Fruit fly (Drosophila melanogaster): ENCODE results near the gene CG42393.

CG42393 gene

DNA sequence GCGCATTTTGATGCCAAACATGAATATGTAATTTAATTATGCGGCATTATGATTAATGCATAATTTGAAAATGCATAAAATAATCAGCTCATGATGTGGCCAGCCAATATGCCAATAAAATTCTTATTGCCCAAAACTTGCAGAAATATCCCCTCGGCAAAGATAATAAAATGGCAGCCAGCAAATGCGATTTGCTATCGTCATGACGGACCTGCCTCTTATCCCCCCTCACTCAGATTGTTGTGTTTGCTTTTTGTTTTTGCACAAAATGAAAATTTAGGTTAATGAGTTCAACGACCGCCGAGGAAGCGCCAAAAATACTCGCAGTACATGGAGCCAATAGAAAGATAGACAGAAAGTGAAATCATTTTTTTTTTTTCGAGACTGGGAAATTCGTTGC is 17.9 kb upstream of the CG42393 start:
- no peak for TF ChIP-seq psq (optimal IDR thresholded peaks at IDR 0.05)
- no peak for TF ChIP-seq usp (GFP tag; optimal IDR thresholded peaks at IDR 0.05)
- TF ChIP-seq Dll (optimal IDR thresholded peaks at IDR 0.05) = no peak
- TF ChIP-seq CG8478 (optimal IDR thresholded peaks at IDR 0.05) = no peak
- no peak for TF ChIP-seq pan (optimal IDR thresholded peaks at IDR 0.05)
- no peak for TF ChIP-seq EcR (GFP tag; optimal IDR thresholded peaks at IDR 0.05)

dm6 chr3L:18025907-18026306 is 16.6 kb upstream of the CG42393 start:
- no peak for TF ChIP-seq CG8478 (optimal IDR thresholded peaks at IDR 0.05)
- TF ChIP-seq psq (optimal IDR thresholded peaks at IDR 0.05) = no peak
- TF ChIP-seq pan (optimal IDR thresholded peaks at IDR 0.05) = no peak
- no peak for TF ChIP-seq Dll (optimal IDR thresholded peaks at IDR 0.05)
- TF ChIP-seq usp (GFP tag; optimal IDR thresholded peaks at IDR 0.05) = no peak
- no peak for TF ChIP-seq EcR (GFP tag; optimal IDR thresholded peaks at IDR 0.05)

- TF ChIP-seq Dll (optimal IDR thresholded peaks at IDR 0.05) = no peak
- TF ChIP-seq CG8478 (optimal IDR thresholded peaks at IDR 0.05) = no peak
- no peak for TF ChIP-seq usp (GFP tag; optimal IDR thresholded peaks at IDR 0.05)
- TF ChIP-seq psq (optimal IDR thresholded peaks at IDR 0.05) = no peak
- TF ChIP-seq pan (optimal IDR thresholded peaks at IDR 0.05) = no peak
- peak; percentile 71 to 78 for TF ChIP-seq EcR (GFP tag; optimal IDR thresholded peaks at IDR 0.05)
Measured at dm6 chr3L:18029546-18030300, 12.8 kb upstream of the CG42393 start.

dm6 chr3L:18030301-18030827 is 12.2 kb upstream of the CG42393 start:
- TF ChIP-seq psq (optimal IDR thresholded peaks at IDR 0.05) (no peak), pan (optimal IDR thresholded peaks at IDR 0.05) (no peak), EcR (GFP tag; optimal IDR thresholded peaks at IDR 0.05) (no peak), usp (GFP tag; optimal IDR thresholded peaks at IDR 0.05) (no peak), Dll (optimal IDR thresholded peaks at IDR 0.05) (no peak), CG8478 (optimal IDR thresholded peaks at IDR 0.05) (no peak)

DNA sequence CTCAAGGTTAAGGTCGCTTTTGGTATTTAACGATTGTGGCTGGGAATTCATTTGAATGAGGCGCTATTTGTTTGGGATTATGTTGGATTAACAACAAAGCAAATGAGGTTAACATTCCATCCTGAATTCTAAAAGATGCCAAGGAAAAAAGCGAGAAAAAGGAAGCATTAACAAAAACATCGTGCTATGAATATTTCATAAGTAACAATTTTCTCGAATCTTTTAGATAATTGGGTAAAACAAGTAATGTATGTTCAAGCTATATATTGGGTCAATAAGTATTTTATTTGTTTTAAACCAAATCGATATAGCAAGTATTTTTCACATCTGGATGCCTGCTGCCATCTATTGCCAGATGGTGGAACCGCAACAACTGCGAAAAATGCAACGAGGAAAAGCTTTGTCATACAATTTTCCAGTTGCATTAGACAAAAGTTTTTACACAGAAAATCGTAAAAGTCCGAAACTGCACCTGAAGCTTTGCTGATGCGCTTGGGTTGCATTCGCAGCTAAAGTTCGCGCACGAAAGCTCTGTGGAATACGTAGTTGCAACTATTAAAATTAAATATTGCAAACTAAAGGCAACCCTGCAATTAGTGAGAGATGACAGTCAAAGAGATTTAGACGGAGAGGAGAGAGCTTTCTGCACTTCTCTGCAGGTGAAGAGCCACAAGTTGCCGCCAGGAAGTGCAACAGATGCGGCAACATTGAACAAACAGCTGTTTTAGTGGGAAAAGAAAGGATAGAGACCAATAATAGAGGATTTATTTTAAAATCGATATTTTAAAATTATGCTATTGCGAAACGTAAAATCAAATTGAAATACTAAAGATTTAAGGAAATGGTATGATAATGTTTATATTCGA is 9.8 kb upstream of the CG42393 start:
- no peak for TF ChIP-seq usp (GFP tag; optimal IDR thresholded peaks at IDR 0.05)
- TF ChIP-seq Dll (optimal IDR thresholded peaks at IDR 0.05) = no peak
- TF ChIP-seq psq (optimal IDR thresholded peaks at IDR 0.05) = no peak
- TF ChIP-seq EcR (GFP tag; optimal IDR thresholded peaks at IDR 0.05) = no peak

- TF ChIP-seq CG8478 (optimal IDR thresholded peaks at IDR 0.05) = no peak
- TF ChIP-seq pan (optimal IDR thresholded peaks at IDR 0.05) = no peak
- no peak for TF ChIP-seq psq (optimal IDR thresholded peaks at IDR 0.05)
- TF ChIP-seq Dll (optimal IDR thresholded peaks at IDR 0.05) = no peak
- no peak for TF ChIP-seq usp (GFP tag; optimal IDR thresholded peaks at IDR 0.05)
- no peak for TF ChIP-seq EcR (GFP tag; optimal IDR thresholded peaks at IDR 0.05)
Measured at dm6 chr3L:18034498-18034897, 8.0 kb upstream of the CG42393 start.

dm6 chr3L:18036995-18037394 is 5.5 kb upstream of the CG42393 start:
- TF ChIP-seq Dll (optimal IDR thresholded peaks at IDR 0.05) (no peak), pan (optimal IDR thresholded peaks at IDR 0.05) (no peak), CG8478 (optimal IDR thresholded peaks at IDR 0.05) (no peak), EcR (GFP tag; optimal IDR thresholded peaks at IDR 0.05) (peak in 1 of 2 experiments; percentile 93), usp (GFP tag; optimal IDR thresholded peaks at IDR 0.05) (no peak), psq (optimal IDR thresholded peaks at IDR 0.05) (no peak)

- no peak for TF ChIP-seq usp (GFP tag; optimal IDR thresholded peaks at IDR 0.05)
- peak; percentile 91 to 95 for TF ChIP-seq EcR (GFP tag; optimal IDR thresholded peaks at IDR 0.05)
- TF ChIP-seq Dll (optimal IDR thresholded peaks at IDR 0.05) = no peak
- TF ChIP-seq pan (optimal IDR thresholded peaks at IDR 0.05) = no peak
Measured at dm6 chr3L:18037459-18038092, 5.0 kb upstream of the CG42393 start.

DNA sequence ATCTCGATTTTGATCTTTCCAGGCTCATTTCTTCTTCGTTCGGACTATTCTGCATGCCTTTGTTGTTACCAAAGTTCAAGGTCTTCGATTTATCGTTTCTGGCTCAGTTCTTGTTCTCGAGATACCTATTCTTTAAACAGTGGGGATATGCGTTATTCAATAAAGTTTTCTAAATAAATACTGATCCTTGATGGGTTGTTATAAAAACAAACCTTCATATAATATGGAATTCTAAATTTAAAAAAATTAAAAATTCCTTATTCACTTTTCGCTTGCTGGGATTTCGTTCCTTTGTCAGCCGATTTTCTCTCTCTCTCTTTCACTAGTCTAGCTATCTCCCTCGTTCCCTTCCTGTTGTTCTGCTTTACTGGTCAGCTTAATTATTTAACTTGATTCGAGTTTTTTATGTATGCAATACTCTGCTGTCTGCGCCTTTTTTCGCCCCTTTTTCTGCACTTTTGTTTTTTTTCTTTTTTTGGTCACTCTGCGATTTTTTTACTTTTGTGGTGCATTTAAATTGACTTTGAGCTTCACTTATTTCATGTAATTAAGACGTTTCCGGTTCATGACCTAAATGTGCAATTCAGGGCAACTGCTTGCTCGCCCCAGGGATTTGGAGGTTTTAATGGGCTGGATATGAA is 4.3 kb upstream of the CG42393 start:
- TF ChIP-seq EcR (GFP tag; optimal IDR thresholded peaks at IDR 0.05) (peak in 1 of 2 experiments; percentile 36), pan (optimal IDR thresholded peaks at IDR 0.05) (no peak)

DNA sequence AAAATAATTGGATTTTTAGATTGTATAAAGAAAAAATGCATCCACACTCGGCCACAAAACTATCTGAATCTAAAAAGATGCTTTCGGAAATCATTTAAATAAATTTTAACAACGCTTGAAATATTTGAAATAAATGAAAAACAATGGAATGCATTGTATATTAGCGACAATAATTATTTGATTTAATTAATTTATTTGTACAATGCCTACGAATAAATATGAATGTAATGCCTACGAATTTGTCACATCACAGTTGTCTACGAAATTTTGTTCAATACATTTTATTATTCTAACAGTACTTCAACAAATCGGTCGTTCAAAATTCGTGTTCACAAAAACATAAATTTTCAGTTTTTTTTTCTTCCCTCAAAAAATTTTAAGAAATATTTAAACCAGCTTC is 2.5 kb upstream of the CG42393 start, which contains the start of gene CG32192:
Gene CG32192, plus strand, starts transcription at position 301 of the 400 bp plus-strand sequence.
- TF ChIP-seq usp (GFP tag; optimal IDR thresholded peaks at IDR 0.05) = no peak
- TF ChIP-seq EcR (GFP tag; optimal IDR thresholded peaks at IDR 0.05) = no peak
- TF ChIP-seq pan (optimal IDR thresholded peaks at IDR 0.05) = no peak
- TF ChIP-seq psq (optimal IDR thresholded peaks at IDR 0.05) = no peak
- TF ChIP-seq Dll (optimal IDR thresholded peaks at IDR 0.05) = no peak
- no peak for TF ChIP-seq CG8478 (optimal IDR thresholded peaks at IDR 0.05)

DNA sequence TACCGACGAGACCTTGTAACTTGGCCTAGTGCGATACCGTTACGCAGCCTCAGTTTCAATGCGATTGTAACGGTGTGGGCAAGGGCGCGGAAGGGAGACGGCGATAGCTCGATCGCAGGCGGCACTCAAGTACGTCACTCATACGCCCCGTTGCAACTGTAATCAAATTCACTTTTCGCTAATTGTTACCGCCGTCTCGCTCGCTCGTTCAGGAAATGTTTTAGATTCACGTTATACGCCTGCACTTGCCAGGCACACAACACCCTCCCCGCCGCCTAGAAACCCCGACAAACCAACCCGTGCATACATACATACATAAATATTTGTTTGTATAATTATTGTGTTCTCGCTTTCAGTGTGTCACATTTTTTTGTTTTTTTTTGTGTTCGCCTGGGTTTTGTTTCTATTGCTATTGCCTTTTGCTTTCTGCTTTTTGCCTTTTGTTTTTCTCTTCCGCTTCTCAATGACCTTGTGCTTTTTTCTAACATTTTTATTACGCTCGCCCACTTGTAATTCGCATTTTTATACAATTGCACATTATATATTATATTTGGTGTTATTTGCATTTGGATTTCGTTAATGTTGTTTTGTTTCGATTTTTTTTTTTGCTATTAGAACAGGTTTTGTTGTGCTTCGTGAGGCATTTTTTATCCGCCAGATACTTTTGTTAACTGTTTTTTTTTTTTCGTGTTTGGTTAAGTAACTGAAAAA is 2.0 kb downstream of the CG42393 start:
- no peak for TF ChIP-seq CG8478 (optimal IDR thresholded peaks at IDR 0.05)
- no peak for TF ChIP-seq pan (optimal IDR thresholded peaks at IDR 0.05)
- no peak for TF ChIP-seq EcR (GFP tag; optimal IDR thresholded peaks at IDR 0.05)
- no peak for TF ChIP-seq psq (optimal IDR thresholded peaks at IDR 0.05)
- TF ChIP-seq Dll (optimal IDR thresholded peaks at IDR 0.05) = no peak
- TF ChIP-seq usp (GFP tag; optimal IDR thresholded peaks at IDR 0.05) = no peak
